Worm (Caenorhabditis elegans): ENCODE data around the gene adr-2.

DNA sequence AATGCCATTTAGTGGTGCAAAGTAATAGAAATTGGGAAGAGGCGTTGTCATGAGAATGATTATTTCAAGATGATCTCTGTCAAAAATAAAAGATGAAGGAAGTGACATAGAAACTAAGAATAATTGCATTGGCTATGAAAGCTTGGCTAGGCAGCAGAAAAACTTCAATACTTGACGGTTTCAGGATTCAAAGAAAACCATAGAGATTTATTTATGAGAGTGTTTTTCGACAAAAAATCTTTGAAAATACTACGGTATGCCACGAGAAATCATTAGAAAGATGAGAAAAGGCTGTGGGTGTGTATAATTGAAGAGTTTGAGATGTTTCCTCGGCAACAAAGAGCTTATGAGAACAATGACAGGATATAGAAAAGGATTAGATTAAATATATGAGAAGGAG is 47.2 kb downstream of the adr-2 start, which contains the start of gene F37C12.14:
- TF ChIP-seq F57C9.4 (tag; optimal IDR thresholded peaks at IDR 0.05) (no peak), F49E8.2 (tag; optimal IDR thresholded peaks at IDR 0.05; ENCODE audit: insufficient read depth) (no peak), rpc-1 (optimal IDR thresholded peaks at IDR 0.05) (no peak), rpc-1 (tag; optimal IDR thresholded peaks at IDR 0.05) (no peak), unc-62 (GFP tag; optimal IDR thresholded peaks at IDR 0.05) (no peak), F55B11.4 (tag; optimal IDR thresholded peaks at IDR 0.05; ENCODE audit: borderline replicate concordance, insufficient read depth) (no peak), Y53G8AR.9 (GFP tag; conservative IDR thresholded peaks at IDR 0.05) (no peak), hlh-12 (tag; optimal IDR thresholded peaks at IDR 0.05) (no peak), ama-1 (optimal IDR thresholded peaks at IDR 0.05) (no peak), ama-1 (GFP tag; optimal IDR thresholded peaks at IDR 0.05) (no peak), rec-8 (tag; optimal IDR thresholded peaks at IDR 0.05) (no peak), fkh-3 (tag; optimal IDR thresholded peaks at IDR 0.05) (no peak)

All from whole organism, young adult.